Worm (Caenorhabditis elegans) whole organism, L1 larva: ENCODE results near the gene T07F12.1.

Source experiments
- ceh-63 ChIP-seq: fragments of 200-800 bp; sonication (Bioruptor generic); optimal IDR thresholded peaks from 2 replicates; lab custom pipeline; 2018; ENCODE audit warnings: mild to moderate bottlenecking, missing genetic modification characterization, missing compliant biosample characterization
- lsy-2 ChIP-seq, 2 experiments: fragments of 150-350 bp; optimal IDR thresholded peaks; 2 replicates each; lab custom pipeline; 2014; ENCODE audit warnings: missing biosample characterization in 2 of 2, missing genetic modification characterization in 2 of 2
- ztf-4 ChIP-seq: fragments of 150-350 bp; optimal IDR thresholded peaks from 2 replicates; lab custom pipeline; 2014; ENCODE audit warnings: missing biosample characterization, missing genetic modification characterization

ce11 chrX:4911287-4911876 lies 17.5 kb downstream of the T07F12.1 start:
- TF ChIP-seq ztf-4 (tag; lab: Kevin White, UChicago): no peak
- no peak for TF ChIP-seq ceh-63 (GFP tag; lab: Kevin White, UChicago)
- TF ChIP-seq lsy-2 (tag; optimal IDR thresholded peaks at IDR 0.05; lab: Kevin White, UChicago): no peak
